Fruit fly (Drosophila melanogaster): ENCODE data around the gene Cyp6d5.
A peak's percentile ranks its signal among the peaks of the same experiment; 100 is the strongest.

Gene Cyp6d5

DNA sequence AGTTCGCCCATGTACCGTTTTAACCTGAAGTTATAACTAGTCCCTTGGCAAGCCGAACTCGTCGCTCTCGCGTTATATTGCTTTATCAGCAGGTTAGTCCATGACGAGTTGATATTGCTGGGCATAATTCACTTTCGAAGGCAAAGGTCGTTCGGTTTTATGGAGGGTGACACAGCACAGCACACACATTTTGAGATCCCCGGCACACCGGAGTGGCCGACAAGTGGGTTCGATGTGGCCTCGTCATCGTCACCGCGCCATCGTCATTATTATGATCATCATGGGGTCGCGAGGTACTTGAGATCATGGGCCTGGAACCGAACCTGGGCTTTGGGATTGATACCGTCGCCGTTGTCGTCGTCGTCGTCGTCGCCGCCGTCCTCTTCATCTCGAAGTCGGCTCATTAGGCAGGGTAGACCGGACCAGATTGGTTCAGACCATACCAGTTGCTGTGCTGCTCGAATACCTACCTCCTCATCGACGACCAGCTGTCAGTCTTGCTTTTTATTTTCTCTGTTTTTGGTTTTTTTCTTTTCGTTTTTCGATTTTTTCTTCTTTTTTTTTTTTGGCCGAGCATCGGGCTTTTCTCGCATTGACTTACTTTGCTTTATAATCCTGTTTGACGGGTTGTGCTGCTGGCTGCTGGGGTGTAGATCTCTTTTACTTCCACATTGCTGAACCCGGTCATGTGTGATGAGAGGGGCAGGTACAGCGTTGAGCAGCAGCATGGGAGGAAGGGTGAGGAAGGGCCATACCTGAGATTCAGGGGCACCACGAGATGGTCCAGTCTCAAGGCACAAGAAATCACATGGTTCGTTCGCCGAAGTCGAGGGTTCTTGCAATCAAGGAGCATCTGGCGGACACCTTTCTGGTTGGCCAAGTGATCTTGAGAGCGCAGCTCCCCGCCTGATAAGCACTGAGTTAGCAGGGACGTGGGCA, 32.3 kb downstream of the Cyp6d5 start (continued):
- TF ChIP-seq CG7963 (GFP tag; IDR thresholded peaks at IDR 0.05; ENCODE audit: partially characterized antibody) = no peak
- TF ChIP-seq Sox102F (GFP tag; optimal IDR thresholded peaks at IDR 0.05) = no peak
- TF ChIP-seq MTF-1 (GFP tag; optimal IDR thresholded peaks at IDR 0.05; ENCODE audit: borderline replicate concordance) = no peak
- TF ChIP-seq Dref (GFP tag; IDR thresholded peaks at IDR 0.05) = no peak
- 0 out of 2 replicates have a peak, but pooled peaks have one; percentile 11 for TF ChIP-seq ato (GFP tag; IDR thresholded peaks at IDR 0.05; ENCODE audit: partially characterized antibody)
- no peak for TF ChIP-seq CG6689 (GFP tag; IDR thresholded peaks at IDR 0.05)
- TF ChIP-seq Tbp (GFP tag; optimal IDR thresholded peaks at IDR 0.05) = no peak
- TF ChIP-seq Hr78 (GFP tag; optimal IDR thresholded peaks at IDR 0.05) = peak in 1 of 2 experiments; percentile 49
- peak; percentile 25 for TF ChIP-seq tio (GFP tag; optimal IDR thresholded peaks at IDR 0.05)
- no peak for TF ChIP-seq ems (GFP tag; optimal IDR thresholded peaks at IDR 0.05)
- peak; percentile 83 for TF ChIP-seq CG13894 (tag; optimal IDR thresholded peaks at IDR 0.05)
- no peak for TF ChIP-seq hth (optimal IDR thresholded peaks at IDR 0.05)
- TF ChIP-seq aop (GFP tag; IDR thresholded peaks at IDR 0.05) = no peak
- TF ChIP-seq bsh (GFP tag; optimal IDR thresholded peaks at IDR 0.05) = peak in 1 of 2 experiments; percentile 99
- no peak for TF ChIP-seq Doc3 (GFP tag; IDR thresholded peaks at IDR 0.05; ENCODE audit: partially characterized antibody)
- TF ChIP-seq Mes4 (GFP tag; optimal IDR thresholded peaks at IDR 0.05) = no peak
- TF ChIP-seq CG1792 (GFP tag; optimal IDR thresholded peaks at IDR 0.05) = no peak
- no peak for TF ChIP-seq sr (GFP tag; IDR thresholded peaks at IDR 0.05)
- no peak for TF ChIP-seq CG18764 (GFP tag; optimal IDR thresholded peaks at IDR 0.05)
- TF ChIP-seq CG4707 (GFP tag; optimal IDR thresholded peaks at IDR 0.05) = no peak
- TF ChIP-seq lmd (GFP tag; IDR thresholded peaks at IDR 0.05) = peak; percentile 15; the same call in 1 of the 2 replicates
- TF ChIP-seq CG10543 (GFP tag; optimal IDR thresholded peaks at IDR 0.05) = peak; percentile 41
- TF ChIP-seq Neu2 (GFP tag; optimal IDR thresholded peaks at IDR 0.05; ENCODE audit: borderline replicate concordance) = no peak
- no peak for TF ChIP-seq unpg (GFP tag; optimal IDR thresholded peaks at IDR 0.05)
- TF ChIP-seq Fer3 (tag; optimal IDR thresholded peaks at IDR 0.05) = no peak
- peak; percentile 44 for TF ChIP-seq sd (tag; optimal IDR thresholded peaks at IDR 0.05)
- no peak for TF ChIP-seq zen2 (GFP tag; IDR thresholded peaks at IDR 0.05; ENCODE audit: partially characterized antibody)
- TF ChIP-seq onecut (GFP tag; IDR thresholded peaks at IDR 0.05) = no peak
- no peak for TF ChIP-seq da (GFP tag; optimal IDR thresholded peaks at IDR 0.05)
- TF ChIP-seq Poxn (GFP tag; IDR thresholded peaks at IDR 0.05) = no peak
- peak; percentile 68 for TF ChIP-seq ftz-f1 (GFP tag; optimal IDR thresholded peaks at IDR 0.05)
- TF ChIP-seq CG10654 (GFP tag; optimal IDR thresholded peaks at IDR 0.05) = no peak
- TF ChIP-seq Vsx1 (GFP tag; optimal IDR thresholded peaks at IDR 0.05) = no peak
- TF ChIP-seq nom (GFP tag; optimal IDR thresholded peaks at IDR 0.05) = peak; percentile 100
- TF ChIP-seq stc (GFP tag; IDR thresholded peaks at IDR 0.05) = no peak

DNA sequence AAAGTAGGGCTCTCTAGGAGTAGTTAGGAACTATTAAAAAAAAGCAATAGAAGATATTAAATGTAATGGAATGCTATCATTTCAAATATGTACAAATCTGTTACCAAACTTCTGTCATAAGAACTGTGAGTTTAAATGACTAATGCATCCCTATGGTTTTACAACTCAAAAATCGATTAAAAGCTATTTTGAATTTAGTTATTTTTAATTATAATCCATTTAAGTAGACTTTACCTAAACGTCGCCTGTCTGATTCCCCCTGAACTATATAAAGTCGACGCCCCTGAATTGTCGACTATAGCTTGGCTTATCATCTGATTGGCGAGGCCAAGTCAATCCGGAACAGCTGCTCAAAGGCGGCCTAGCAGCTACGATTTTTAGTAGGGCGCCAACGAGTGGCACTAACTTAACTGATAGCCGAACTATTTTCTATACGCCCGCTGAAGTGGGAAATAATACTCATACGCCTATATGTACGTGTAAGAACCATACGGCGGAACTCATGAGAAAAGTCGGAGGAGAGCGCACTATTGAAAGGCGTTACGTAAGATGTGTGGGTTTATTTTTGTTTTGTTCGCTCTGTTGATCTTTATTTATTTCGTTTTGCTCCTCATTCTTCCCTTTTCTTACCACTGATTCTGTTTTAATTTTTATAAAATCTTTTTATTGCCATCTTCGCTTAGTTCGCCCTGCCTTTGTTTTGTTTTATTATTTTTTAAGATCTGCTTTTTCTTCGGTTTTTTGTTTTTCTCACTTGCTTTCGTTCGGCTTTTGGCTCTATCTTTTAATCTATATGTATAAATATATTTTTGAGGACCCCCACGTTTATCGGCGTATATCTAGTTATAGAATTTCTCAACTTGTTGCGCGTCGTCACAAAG, 33.2 kb downstream of the Cyp6d5 start:
- TF ChIP-seq lbe (GFP tag; optimal IDR thresholded peaks at IDR 0.05) (no peak), nerfin-2 (GFP tag; IDR thresholded peaks at IDR 0.05; ENCODE audit: partially characterized antibody) (no peak), Sox100B (GFP tag; optimal IDR thresholded peaks at IDR 0.05) (peak; percentile 54), zfh1 (GFP tag; IDR thresholded peaks at IDR 0.05) (no peak), CG32532 (GFP tag; IDR thresholded peaks at IDR 0.05) (peak; percentile 18; the same call in 1 of the 2 replicates), CG10462 (GFP tag; optimal IDR thresholded peaks at IDR 0.05) (no peak), dan (GFP tag; IDR thresholded peaks at IDR 0.05) (no peak), NFAT (GFP tag; IDR thresholded peaks at IDR 0.05) (no peak; the same call in 1 of the 2 replicates), CG15514 (GFP tag; optimal IDR thresholded peaks at IDR 0.05) (peak; percentile 8), CG8089 (GFP tag; optimal IDR thresholded peaks at IDR 0.05) (no peak), CG34224 (GFP tag; IDR thresholded peaks at IDR 0.05; ENCODE audit: partially characterized antibody) (no peak), corto (GFP tag; optimal IDR thresholded peaks at IDR 0.05) (no peak), H15 (GFP tag; IDR thresholded peaks at IDR 0.05) (no peak)

All from whole organism, embryonic.